Fruit fly (Drosophila melanogaster) whole organism, embryonic: ENCODE results near the gene Rh4.

ENCODE experiments used
- CG10147 ChIP-seq: fragments of 200-800 bp; sonication (Bioruptor generic); optimal IDR thresholded peaks from 2 replicates; lab custom pipeline; 2019; ENCODE audit warnings: missing biosample characterization, mild to moderate bottlenecking, missing genetic modification characterization, moderate library complexity
- CG11398 ChIP-seq: fragments of 200-800 bp; sonication (Bioruptor generic); optimal IDR thresholded peaks from 2 replicates; lab custom pipeline; 2016; ENCODE audit warnings: missing biosample characterization, missing genetic modification characterization
- CG12299 ChIP-seq: fragments of 200-800 bp; sonication (Bioruptor generic); optimal IDR thresholded peaks from 2 replicates; lab custom pipeline; 2018; ENCODE audit warnings: missing biosample characterization, mild to moderate bottlenecking, missing genetic modification characterization
- CG12391 ChIP-seq: fragments of 200-800 bp; sonication (Bioruptor generic); optimal IDR thresholded peaks from 3 replicates; lab custom pipeline; 2018; ENCODE audit warnings: missing biosample characterization, mild to moderate bottlenecking, missing genetic modification characterization, moderate library complexity
- CG14441 ChIP-seq: fragments of 200-800 bp; sonication (Bioruptor generic); IDR thresholded peaks from 2 replicates; pipeline ENCODE4 v1.3.6; 2022; ENCODE audit warnings: missing biosample characterization, missing genetic modification characterization
- CG17385 ChIP-seq: fragments of 200-800 bp; sonication (Bioruptor generic); optimal IDR thresholded peaks from 3 replicates; lab custom pipeline; 2018; ENCODE audit warnings: missing biosample characterization, mild to moderate bottlenecking, missing genetic modification characterization
- CG17802 ChIP-seq: fragments of 200-800 bp; sonication (Bioruptor generic); optimal IDR thresholded peaks from 2 replicates; lab custom pipeline; 2018; ENCODE audit warnings: missing biosample characterization, mild to moderate bottlenecking, missing genetic modification characterization, moderate library complexity
- CG18476 ChIP-seq: fragments of 200-800 bp; sonication (Bioruptor generic); optimal IDR thresholded peaks from 2 replicates; lab custom pipeline; 2016; ENCODE audit warnings: missing biosample characterization, mild to moderate bottlenecking, missing genetic modification characterization
- CG2116 ChIP-seq: fragments of 200-800 bp; sonication (Bioruptor generic); optimal IDR thresholded peaks from 3 replicates; lab custom pipeline; 2018; ENCODE audit warnings: missing biosample characterization, mild to moderate bottlenecking, missing genetic modification characterization
- CG31365 ChIP-seq: fragments of 200-800 bp; sonication (Bioruptor generic); optimal IDR thresholded peaks from 2 replicates; lab custom pipeline; 2018; ENCODE audit warnings: missing biosample characterization, mild to moderate bottlenecking, missing genetic modification characterization
- CG31388 ChIP-seq: fragments of 200-800 bp; sonication (Bioruptor generic); optimal IDR thresholded peaks from 2 replicates; lab custom pipeline; 2016; ENCODE audit warnings: missing biosample characterization, missing genetic modification characterization
- CG32767 ChIP-seq: fragments of 200-800 bp; sonication (Bioruptor generic); IDR thresholded peaks from 2 replicates; pipeline ENCODE4 v1.3.6; 2022; ENCODE audit warnings: missing biosample characterization, missing genetic modification characterization
- CG3407 ChIP-seq: fragments of 200-800 bp; sonication (Bioruptor generic); optimal IDR thresholded peaks from 2 replicates; lab custom pipeline; 2018; ENCODE audit warnings: missing biosample characterization, mild to moderate bottlenecking, missing genetic modification characterization
- CG3838 ChIP-seq: fragments of 200-800 bp; sonication (Bioruptor generic); optimal IDR thresholded peaks from 3 replicates; lab custom pipeline; 2016; ENCODE audit warnings: missing biosample characterization, missing genetic modification characterization
- CG4617 ChIP-seq: fragments of 200-800 bp; sonication (Bioruptor generic); optimal IDR thresholded peaks from 3 replicates; lab custom pipeline; 2016; ENCODE audit warnings: missing biosample characterization, missing genetic modification characterization, borderline replicate concordance
- CG4820 ChIP-seq: fragments of 200-800 bp; sonication (Bioruptor generic); optimal IDR thresholded peaks from 3 replicates; lab custom pipeline; 2016; ENCODE audit warnings: missing biosample characterization, missing genetic modification characterization
- CG5245 ChIP-seq: fragments of 200-800 bp; sonication (Bioruptor generic); optimal IDR thresholded peaks from 3 replicates; lab custom pipeline; 2016; ENCODE audit warnings: missing biosample characterization, missing genetic modification characterization
- CG6765 ChIP-seq: fragments of 200-800 bp; sonication (Bioruptor generic); optimal IDR thresholded peaks from 3 replicates; lab custom pipeline; 2017; ENCODE audit warnings: missing biosample characterization, mild to moderate bottlenecking, missing genetic modification characterization
- CG6791 ChIP-seq: fragments of 200-800 bp; sonication (Bioruptor generic); IDR thresholded peaks from 3 replicates; pipeline ENCODE4 v1.3.6; 2022; ENCODE audit warnings: missing biosample characterization, missing genetic modification characterization; ENCODE audit not compliant: partially characterized antibody
- CG7928 ChIP-seq: fragments of 200-800 bp; sonication (Bioruptor generic); optimal IDR thresholded peaks from 2 replicates; lab custom pipeline; 2017; ENCODE audit warnings: missing biosample characterization, mild to moderate bottlenecking, missing genetic modification characterization
- CG8281 ChIP-seq: fragments of 200-800 bp; sonication (Bioruptor generic); optimal IDR thresholded peaks from 2 replicates; lab custom pipeline; 2018; ENCODE audit warnings: missing biosample characterization, mild to moderate bottlenecking, missing genetic modification characterization, moderate library complexity
- CG9609 ChIP-seq: fragments of 200-800 bp; sonication (Bioruptor generic); optimal IDR thresholded peaks from 3 replicates; lab custom pipeline; 2016; ENCODE audit warnings: missing biosample characterization, missing genetic modification characterization
- CG9876 ChIP-seq: fragments of 200-800 bp; sonication (Bioruptor generic); optimal IDR thresholded peaks from 2 replicates; lab custom pipeline; 2016; ENCODE audit warnings: missing biosample characterization, missing genetic modification characterization
- CkIIα-i1 ChIP-seq: fragments of 200-800 bp; sonication (Bioruptor generic); IDR thresholded peaks from 2 replicates; pipeline ENCODE4 v1.3.6; 2022; ENCODE audit warnings: missing biosample characterization, missing genetic modification characterization
- E2f1 ChIP-seq: fragments of 200-800 bp; sonication (Bioruptor generic); IDR thresholded peaks from 2 replicates; pipeline ENCODE4 v1.3.6; 2022; ENCODE audit warnings: missing biosample characterization, missing genetic modification characterization
- Fer1 ChIP-seq: fragments of 200-800 bp; sonication (Bioruptor generic); optimal IDR thresholded peaks from 2 replicates; lab custom pipeline; 2017; ENCODE audit warnings: missing biosample characterization, mild to moderate bottlenecking, missing genetic modification characterization
- Fer2 ChIP-seq: fragments of 200-800 bp; sonication (Bioruptor generic); optimal IDR thresholded peaks from 2 replicates; lab custom pipeline; 2018; ENCODE audit warnings: missing biosample characterization, mild to moderate bottlenecking, missing genetic modification characterization, moderate library complexity
- Hr39 ChIP-seq: fragments of >200 bp; optimal IDR thresholded peaks from 2 replicates; lab custom pipeline; 2017
- NfI ChIP-seq: fragments of 200-800 bp; sonication (Bioruptor generic); optimal IDR thresholded peaks from 3 replicates; lab custom pipeline; 2018; ENCODE audit warnings: missing biosample characterization, mild to moderate bottlenecking, missing genetic modification characterization, moderate library complexity
- Oli ChIP-seq: fragments of 200-800 bp; sonication (Bioruptor generic); optimal IDR thresholded peaks from 2 replicates; lab custom pipeline; 2018; ENCODE audit warnings: missing biosample characterization, mild to moderate bottlenecking, missing genetic modification characterization, moderate library complexity
- Sry-β ChIP-seq: fragments of 200-800 bp; sonication (Bioruptor generic); optimal IDR thresholded peaks from 2 replicates; lab custom pipeline; 2018; ENCODE audit warnings: missing biosample characterization, mild to moderate bottlenecking, missing genetic modification characterization, moderate library complexity
- Tbp ChIP-seq: fragments of >200 bp; optimal IDR thresholded peaks from 2 replicates; lab custom pipeline; 2018; ENCODE audit warnings: missing biosample characterization, missing genetic modification characterization
- Usf ChIP-seq: fragments of 200-800 bp; sonication (Bioruptor generic); optimal IDR thresholded peaks from 2 replicates; lab custom pipeline; 2017; ENCODE audit warnings: missing genotype, missing biosample characterization, missing genetic modification characterization
- Xbp1 ChIP-seq: fragments of 200-800 bp; sonication (Bioruptor generic); optimal IDR thresholded peaks from 3 replicates; lab custom pipeline; 2016; ENCODE audit warnings: missing biosample characterization, mild to moderate bottlenecking, missing genetic modification characterization
- bab2 ChIP-seq: fragments of 200-800 bp; sonication (Bioruptor generic); optimal IDR thresholded peaks from 2 replicates; lab custom pipeline; 2016; ENCODE audit warnings: missing biosample characterization, missing genetic modification characterization
- bcd ChIP-seq: fragments of 200-800 bp; sonication (Bioruptor generic); optimal IDR thresholded peaks from 2 replicates; lab custom pipeline; 2017; ENCODE audit warnings: missing biosample characterization, mild to moderate bottlenecking, missing genetic modification characterization
- cato ChIP-seq: fragments of 200-800 bp; sonication (Bioruptor generic); optimal IDR thresholded peaks from 2 replicates; lab custom pipeline; 2016; ENCODE audit warnings: missing biosample characterization, missing genetic modification characterization, borderline replicate concordance
- fd64A ChIP-seq: fragments of 200-800 bp; sonication (Bioruptor generic); optimal IDR thresholded peaks from 3 replicates; lab custom pipeline; 2018; ENCODE audit warnings: missing biosample characterization, mild to moderate bottlenecking, missing genetic modification characterization
- ind ChIP-seq: fragments of 200-800 bp; sonication (Bioruptor generic); optimal IDR thresholded peaks from 3 replicates; lab custom pipeline; 2016; ENCODE audit warnings: missing biosample characterization, missing genetic modification characterization
- kah ChIP-seq: fragments of 200-800 bp; sonication (Bioruptor generic); optimal IDR thresholded peaks from 2 replicates; lab custom pipeline; 2018; ENCODE audit warnings: missing biosample characterization, mild to moderate bottlenecking, missing genetic modification characterization
- mld ChIP-seq: fragments of 200-800 bp; sonication (Bioruptor generic); IDR thresholded peaks from 3 replicates; pipeline ENCODE4 v1.3.6; 2022; ENCODE audit warnings: missing biosample characterization, missing genetic modification characterization; ENCODE audit not compliant: partially characterized antibody
- nerfin-2 ChIP-seq: fragments of 200-800 bp; sonication (Bioruptor generic); IDR thresholded peaks from 2 replicates; pipeline ENCODE4 v1.3.6; 2022; ENCODE audit warnings: missing biosample characterization, missing genetic modification characterization; ENCODE audit not compliant: partially characterized antibody
- pnt ChIP-seq: fragments of 200-800 bp; sonication (Bioruptor generic); optimal IDR thresholded peaks from 3 replicates; lab custom pipeline; 2016; ENCODE audit warnings: missing biosample characterization, missing genetic modification characterization
- ro ChIP-seq: fragments of 200-800 bp; sonication (Bioruptor generic); IDR thresholded peaks from 2 replicates; pipeline ENCODE4 v1.3.6; 2022; ENCODE audit warnings: missing biosample characterization, missing genetic modification characterization
- sd ChIP-seq: fragments of 200-800 bp; sonication (Bioruptor generic); optimal IDR thresholded peaks from 3 replicates; lab custom pipeline; 2018; ENCODE audit warnings: missing biosample characterization, mild to moderate bottlenecking, missing genetic modification characterization, moderate library complexity
- sens ChIP-seq: fragments of 200-800 bp; sonication (Bioruptor generic); peaks from one replicate; lab custom pipeline; 2016; ENCODE audit warnings: missing biosample characterization, missing genetic modification characterization
- sim ChIP-seq: fragments of 200-800 bp; sonication (Bioruptor generic); IDR thresholded peaks from 2 replicates; pipeline ENCODE4 v1.3.6; 2022; ENCODE audit warnings: missing biosample characterization, missing genetic modification characterization
- sob ChIP-seq: fragments of 200-800 bp; sonication (Bioruptor generic); IDR thresholded peaks from 2 replicates; pipeline ENCODE4 v1.3.6; 2022; ENCODE audit warnings: missing biosample characterization, missing genetic modification characterization
- sqz ChIP-seq: fragments of 200-800 bp; sonication (Bioruptor generic); optimal IDR thresholded peaks from 3 replicates; lab custom pipeline; 2018; ENCODE audit warnings: missing biosample characterization, mild to moderate bottlenecking, missing genetic modification characterization
- sr ChIP-seq: fragments of 200-800 bp; sonication (Bioruptor generic); IDR thresholded peaks from 3 replicates; pipeline ENCODE4 v1.3.6; 2022; ENCODE audit warnings: missing biosample characterization, missing genetic modification characterization
- stwl ChIP-seq: fragments of 200-800 bp; sonication (Bioruptor generic); optimal IDR thresholded peaks from 3 replicates; lab custom pipeline; 2018; ENCODE audit warnings: missing biosample characterization, mild to moderate bottlenecking, missing genetic modification characterization, moderate library complexity
- unc-4 ChIP-seq: fragments of 200-800 bp; sonication (Bioruptor generic); IDR thresholded peaks from 2 replicates; pipeline ENCODE4 v1.3.6; 2022; ENCODE audit warnings: missing biosample characterization, missing genetic modification characterization; ENCODE audit not compliant: partially characterized antibody

The Rh4 gene

DNA sequence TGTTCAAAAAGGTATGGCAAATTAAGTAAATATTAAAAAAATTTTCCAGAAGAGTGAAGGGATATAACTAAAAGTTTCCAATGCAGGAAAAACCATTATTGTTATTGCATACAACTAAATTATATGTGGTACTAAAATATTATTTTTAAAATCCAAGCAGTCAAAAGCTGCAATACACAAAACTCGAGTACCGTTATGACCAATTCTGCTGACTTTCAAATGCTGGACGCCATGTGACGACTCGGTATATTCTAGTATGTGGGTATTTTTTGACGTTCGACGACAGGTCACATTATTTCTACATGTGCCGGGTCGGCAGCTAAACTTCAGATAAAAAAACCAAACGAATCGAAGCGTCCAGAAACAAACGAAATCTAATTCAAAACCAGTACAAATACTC is 54.2 kb downstream of the Rh4 start (continued):
- TF ChIP-seq CG6791 (GFP tag; lab: Robert Waterston, UW) (peak; percentile 57; the same call in 2 of the 3 replicates), Xbp1 (GFP tag; lab: Kevin White, UChicago) (peak; percentile 19), fd64A (no peak), CG11398 (GFP tag; lab: Kevin White, UChicago) (no peak), CG18476 (GFP tag; lab: Kevin White, UChicago) (no peak), CG17802 (tag; lab: Kevin White, UChicago) (peak; percentile 88), NfI (no peak), kah (GFP tag; lab: Kevin White, UChicago) (no peak), CG5245 (no peak), CG14441 (no peak), CG9609 (GFP tag; lab: Kevin White, UChicago) (peak; percentile 24), CG32767 (GFP tag; lab: Robert Waterston, UW) (no peak), CG9876 (GFP tag; lab: Kevin White, UChicago) (no peak), unc-4 (GFP tag; lab: Robert Waterston, UW) (no peak), Tbp (GFP tag; lab: Kevin White, UChicago) (no peak), CG12391 (tag; lab: Kevin White, UChicago) (peak; percentile 41), CG2116 (GFP tag; lab: Kevin White, UChicago) (peak; percentile 29), CG10147 (GFP tag; lab: Kevin White, UChicago) (no peak), ro (GFP tag; lab: Robert Waterston, UW) (no peak), bab2 (GFP tag; lab: Kevin White, UChicago) (no peak), CG6765 (no peak), Fer1 (GFP tag; lab: Kevin White, UChicago) (no peak), E2f1 (no peak), Fer2 (tag; lab: Kevin White, UChicago) (no peak), sd (tag; lab: Kevin White, UChicago) (no peak), CG31365 (tag; lab: Kevin White, UChicago) (no peak), CG3838 (GFP tag; lab: Kevin White, UChicago) (no peak), ind (GFP tag; lab: Kevin White, UChicago) (no peak), sqz (GFP tag; lab: Kevin White, UChicago) (peak; percentile 42), pnt (GFP tag; lab: Kevin White, UChicago) (no peak), CG4617 (GFP tag; lab: Kevin White, UChicago) (peak; percentile 68), sob (GFP tag; lab: Robert Waterston, UW) (peak; percentile 45; the same call in 1 of the 2 replicates), CG17385 (GFP tag; lab: Kevin White, UChicago) (peak; percentile 1), stwl (tag; lab: Kevin White, UChicago) (peak; percentile 97), mld (GFP tag; lab: Robert Waterston, UW) (no peak), sr (GFP tag; lab: Robert Waterston, UW) (no peak), sens (peak; percentile 70), Oli (tag; lab: Kevin White, UChicago) (no peak), Usf (no peak), CG8281 (tag; lab: Kevin White, UChicago) (no peak), bcd (GFP tag; lab: Kevin White, UChicago) (no peak), CG7928 (no peak), cato (GFP tag; lab: Kevin White, UChicago) (no peak), nerfin-2 (0 out of 2 replicates have a peak, but pooled peaks have one; percentile 39), Hr39 (lab: Kevin White, UChicago) (no peak), Sry-β (GFP tag; lab: Kevin White, UChicago) (no peak), CG31388 (GFP tag; lab: Kevin White, UChicago) (no peak), sim (GFP tag; lab: Robert Waterston, UW) (no peak), CG4820 (no peak), CG3407 (GFP tag; lab: Kevin White, UChicago) (no peak), CG12299 (tag; lab: Kevin White, UChicago) (no peak), CkIIα-i1 (GFP tag; lab: Robert Waterston, UW) (no peak)
